Worm (Caenorhabditis elegans): Measurements from ENCODE around the gene EEED8.2.

DNA sequence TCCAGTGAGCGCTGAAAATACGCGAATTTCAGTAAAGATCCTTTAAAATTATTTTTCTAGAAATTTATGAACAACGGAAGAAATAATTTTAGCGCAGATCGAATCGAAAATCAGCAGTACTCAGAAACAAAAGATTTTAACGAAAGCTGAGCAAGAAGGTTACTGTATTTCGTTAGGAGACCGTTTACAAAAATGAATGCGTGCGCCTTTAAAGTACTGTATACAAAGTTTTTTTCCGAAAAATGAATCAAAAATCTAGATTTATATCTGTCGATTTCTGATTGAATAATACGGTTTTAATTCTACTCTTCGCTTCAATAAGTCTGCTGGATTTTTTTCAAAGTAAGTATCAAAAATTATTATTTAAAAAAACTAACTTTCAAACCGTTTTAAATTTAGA lies 2.5 kb upstream of the EEED8.2 start, which contains the start of the genes EEED8.14 and EEED8.3:
- no peak for TF ChIP-seq unc-130 (tag; optimal IDR thresholded peaks at IDR 0.05)
- no peak for TF ChIP-seq tbx-2 (tag; optimal IDR thresholded peaks at IDR 0.05)
- no peak for TF ChIP-seq nhr-11 (tag; optimal IDR thresholded peaks at IDR 0.05)
- no peak for TF ChIP-seq ceh-90 (tag; optimal IDR thresholded peaks at IDR 0.05)
- TF ChIP-seq lin-13 (GFP tag; optimal IDR thresholded peaks at IDR 0.05) = no peak
